Fruit fly (Drosophila melanogaster) whole organism, wandering third instar larva: ENCODE measurements around the gene Efhc1.1.
A peak's percentile ranks its signal among the peaks of the same experiment; 100 is the strongest.
"Not testable (repeated sequence)": the region's sequence is repeated elsewhere in the genome, so short reads cannot be mapped to it uniquely, and the experiment has no call there.

ENCODE experiments used
- Abd-B ChIP-seq: fragments of >200 bp; optimal IDR thresholded peaks from 2 replicates; lab custom pipeline; 2017; ENCODE audit warnings: missing biosample characterization, missing genetic modification characterization
- CG32264 ChIP-seq: fragments of 200-800 bp; sonication (Bioruptor generic); optimal IDR thresholded peaks from 2 replicates; lab custom pipeline; 2016; ENCODE audit warnings: missing biosample characterization, missing genetic modification characterization
- CrebA ChIP-seq: fragments of 200-800 bp; sonication (Bioruptor generic); optimal IDR thresholded peaks from 2 replicates; lab custom pipeline; 2016; ENCODE audit warnings: missing biosample characterization, mild to moderate bottlenecking, missing genetic modification characterization, borderline replicate concordance
- Dfd ChIP-seq: fragments of >200 bp; optimal IDR thresholded peaks from 2 replicates; lab custom pipeline; 2017; ENCODE audit warnings: missing biosample characterization, missing genetic modification characterization
- Dif ChIP-seq: fragments of 200-275, 200-300 bp; sonication (Bioruptor generic); optimal IDR thresholded peaks from 2 replicates; lab custom pipeline; 2018; ENCODE audit warnings: missing biosample characterization, missing genetic modification characterization; ENCODE audit not compliant: partially characterized antibody
- HLH106 ChIP-seq: fragments of 200-800 bp; optimal IDR thresholded peaks from 3 replicates; lab custom pipeline; 2019; ENCODE audit warnings: missing biosample characterization, mild to moderate bottlenecking, missing genetic modification characterization, moderate library complexity
- Hnf4 ChIP-seq: fragments of 200-800 bp; sonication (Bioruptor generic); optimal IDR thresholded peaks from 2 replicates; lab custom pipeline; 2016; ENCODE audit warnings: missing biosample characterization, mild to moderate bottlenecking, missing genetic modification characterization
- Hr83 ChIP-seq: fragments of 200-300 bp; sonication (Bioruptor generic); optimal IDR thresholded peaks from 2 replicates; lab custom pipeline; 2016; ENCODE audit warnings: missing biosample characterization, mild to moderate bottlenecking, missing genetic modification characterization, moderate library complexity; ENCODE audit not compliant: poor library complexity, severe bottlenecking
- Jra ChIP-seq: sonication (Bioruptor generic); optimal IDR thresholded peaks from 2 replicates; lab custom pipeline; 2016; ENCODE audit warnings: missing biosample characterization, missing genetic modification characterization
- Mio ChIP-seq: sonication (Bioruptor generic); optimal IDR thresholded peaks from 2 replicates; lab custom pipeline; 2016; ENCODE audit warnings: missing biosample characterization, missing genetic modification characterization
- Myc ChIP-seq: fragments of >200 bp; optimal IDR thresholded peaks from 2 replicates; lab custom pipeline; 2017
- N ChIP-seq: fragments of >200 bp; optimal IDR thresholded peaks from 2 replicates; lab custom pipeline; 2018; ENCODE audit warnings: missing biosample characterization, missing external identifiers, missing genetic modification characterization
- OdsH ChIP-seq: fragments of 200-800 bp; sonication (Bioruptor generic); optimal IDR thresholded peaks from 2 replicates; lab custom pipeline; 2016; ENCODE audit warnings: missing biosample characterization, mild to moderate bottlenecking, missing genetic modification characterization
- Rel ChIP-seq, 2 experiments: fragments of 200-800 bp; sonication (Bioruptor generic) in 1 of 2; optimal IDR thresholded peaks; 2 replicates in 1 of 2; 3 replicates in 1 of 2; lab custom pipeline; 2016 to 2019; ENCODE audit warnings: mild to moderate bottlenecking in 2 of 2, missing biosample characterization in 2 of 2, missing genetic modification characterization in 2 of 2, moderate library complexity in 1 of 2
- Sp1 ChIP-seq: fragments of 200-800 bp; sonication (Bioruptor generic); optimal IDR thresholded peaks from 3 replicates; lab custom pipeline; 2019; ENCODE audit warnings: missing biosample characterization, mild to moderate bottlenecking, missing genetic modification characterization, moderate library complexity
- Vsx2 ChIP-seq: fragments of 200-300, 225-300 bp; sonication (Bioruptor generic); optimal IDR thresholded peaks from 2 replicates; lab custom pipeline; 2018; ENCODE audit warnings: missing biosample characterization, missing genetic modification characterization; ENCODE audit not compliant: partially characterized antibody
- brk ChIP-seq: fragments of 200-800 bp; sonication (Bioruptor generic); optimal IDR thresholded peaks from 2 replicates; lab custom pipeline; 2016; ENCODE audit warnings: missing biosample characterization, mild to moderate bottlenecking, missing genetic modification characterization
- dl ChIP-seq, 2 experiments: fragments of 175-275, 200-275 bp in 1 of 2; fragments of 200-275 bp in 1 of 2; sonication (Bioruptor generic); optimal IDR thresholded peaks; lab custom pipeline; 2018; ENCODE audit warnings: mild to moderate bottlenecking in 2 of 2, missing biosample characterization in 2 of 2, missing genetic modification characterization in 2 of 2, moderate library complexity in 2 of 2; ENCODE audit not compliant: partially characterized antibody in 2 of 2, insufficient read depth in 1 of 2
- dsf ChIP-seq: sonication (Bioruptor generic); optimal IDR thresholded peaks from 2 replicates; lab custom pipeline; 2016; ENCODE audit warnings: missing biosample characterization, missing genetic modification characterization, borderline replicate concordance
- ey ChIP-seq: fragments of 200-800 bp; sonication (Bioruptor generic); optimal IDR thresholded peaks from 2 replicates; lab custom pipeline; 2016; ENCODE audit warnings: missing biosample characterization, missing genetic modification characterization
- foxo ChIP-seq, 2 experiments: fragments of 200-800 bp; sonication (Bioruptor generic); optimal IDR thresholded peaks; 2 replicates in 1 of 2; 3 replicates in 1 of 2; lab custom pipeline; 2016 to 2017; ENCODE audit warnings: missing biosample characterization in 2 of 2, missing genetic modification characterization in 2 of 2
- fru ChIP-seq: fragments of 200-800 bp; sonication (Bioruptor generic); optimal IDR thresholded peaks from 3 replicates; lab custom pipeline; 2016; ENCODE audit warnings: missing biosample characterization, mild to moderate bottlenecking, missing genetic modification characterization
- h ChIP-seq: fragments of 200-800 bp; sonication (Bioruptor generic); optimal IDR thresholded peaks from 3 replicates; lab custom pipeline; 2016; ENCODE audit warnings: missing biosample characterization, mild to moderate bottlenecking, missing genetic modification characterization
- lola ChIP-seq: fragments of >200 bp; optimal IDR thresholded peaks from 2 replicates; lab custom pipeline; 2017; ENCODE audit warnings: missing biosample characterization, missing genetic modification characterization
- pan ChIP-seq: fragments of >200 bp; optimal IDR thresholded peaks from 2 replicates; lab custom pipeline; 2017
- psq ChIP-seq: fragments of 200-800 bp; sonication (Bioruptor generic); optimal IDR thresholded peaks from 3 replicates; lab custom pipeline; 2017; ENCODE audit warnings: missing biosample characterization, mild to moderate bottlenecking, missing genetic modification characterization, moderate library complexity
- rgr ChIP-seq: fragments of 200-800 bp; sonication (Bioruptor generic); optimal IDR thresholded peaks from 3 replicates; lab custom pipeline; 2016; ENCODE audit warnings: missing biosample characterization, mild to moderate bottlenecking, missing genetic modification characterization
- sv ChIP-seq: fragments of 200-800 bp; sonication (Bioruptor generic); optimal IDR thresholded peaks from 3 replicates; lab custom pipeline; 2016; ENCODE audit warnings: missing biosample characterization, missing genetic modification characterization
- tai ChIP-seq: sonication (Bioruptor generic); optimal IDR thresholded peaks from 2 replicates; lab custom pipeline; 2016; ENCODE audit warnings: missing biosample characterization, missing genetic modification characterization
- usp ChIP-seq: fragments of >200 bp; optimal IDR thresholded peaks from 2 replicates; lab custom pipeline; 2017; ENCODE audit warnings: missing biosample characterization, missing genetic modification characterization
- woc ChIP-seq: sonication (Bioruptor generic); optimal IDR thresholded peaks from 2 replicates; lab custom pipeline; 2016; ENCODE audit warnings: missing biosample characterization, mild to moderate bottlenecking, missing genetic modification characterization

Gene Efhc1.1

dm6 chrX:15802880-15803650, 19.6 kb upstream of the Efhc1.1 start:
- no peak for TF ChIP-seq dl (GFP tag; optimal IDR thresholded peaks at IDR 0.05; lab: Kevin White, UChicago; ENCODE audit: insufficient read depth in 1 of 2, partially characterized antibody in 2 of 2)
- peak; percentile 59 for TF ChIP-seq woc (GFP tag; lab: Kevin White, UChicago)
- no peak for TF ChIP-seq usp (GFP tag; lab: Kevin White, UChicago)
- TF ChIP-seq Vsx2, result no peak
- no peak for TF ChIP-seq Dfd (GFP tag; lab: Kevin White, UChicago)
- no peak for TF ChIP-seq dsf (GFP tag; lab: Kevin White, UChicago)
- no peak for TF ChIP-seq pan
- no peak for TF ChIP-seq sv (GFP tag; lab: Kevin White, UChicago)
- peak; percentile 11 for TF ChIP-seq Jra (GFP tag; lab: Kevin White, UChicago)
- no peak for TF ChIP-seq N (GFP tag; lab: Kevin White, UChicago)
- TF ChIP-seq Dif, result no peak
- TF ChIP-seq foxo (GFP tag; optimal IDR thresholded peaks at IDR 0.05; lab: Kevin White, UChicago), result peak in 1 of 2 experiments; percentile 35
- no peak for TF ChIP-seq lola (GFP tag; lab: Kevin White, UChicago)
- no peak for TF ChIP-seq h (GFP tag; lab: Kevin White, UChicago)
- TF ChIP-seq Rel (GFP tag; optimal IDR thresholded peaks at IDR 0.05; lab: Kevin White, UChicago), result no peak
- TF ChIP-seq Rel (tag; optimal IDR thresholded peaks at IDR 0.05; lab: Kevin White, UChicago), result peak; percentile 89
- peak; percentile 10 for TF ChIP-seq psq
- no peak for TF ChIP-seq Hnf4 (GFP tag; lab: Kevin White, UChicago)
- peak; percentile 6 for TF ChIP-seq rgr (GFP tag; lab: Kevin White, UChicago)
- no peak for TF ChIP-seq Hr83 (GFP tag; lab: Kevin White, UChicago)
- TF ChIP-seq Sp1 (GFP tag; lab: Kevin White, UChicago), result peak; percentile 48
- TF ChIP-seq OdsH (GFP tag; lab: Kevin White, UChicago), result no peak
- TF ChIP-seq Abd-B (GFP tag; lab: Kevin White, UChicago), result no peak
- TF ChIP-seq HLH106 (tag; lab: Kevin White, UChicago), result peak; percentile 37
- no peak for TF ChIP-seq fru (GFP tag; lab: Kevin White, UChicago)
- TF ChIP-seq CrebA (GFP tag; lab: Kevin White, UChicago), result no peak
- TF ChIP-seq brk, result no peak
- TF ChIP-seq CG32264 (GFP tag; lab: Kevin White, UChicago), result no peak
- no peak for TF ChIP-seq ey
- no peak for TF ChIP-seq Myc
- no peak for TF ChIP-seq tai (GFP tag; lab: Kevin White, UChicago)

DNA sequence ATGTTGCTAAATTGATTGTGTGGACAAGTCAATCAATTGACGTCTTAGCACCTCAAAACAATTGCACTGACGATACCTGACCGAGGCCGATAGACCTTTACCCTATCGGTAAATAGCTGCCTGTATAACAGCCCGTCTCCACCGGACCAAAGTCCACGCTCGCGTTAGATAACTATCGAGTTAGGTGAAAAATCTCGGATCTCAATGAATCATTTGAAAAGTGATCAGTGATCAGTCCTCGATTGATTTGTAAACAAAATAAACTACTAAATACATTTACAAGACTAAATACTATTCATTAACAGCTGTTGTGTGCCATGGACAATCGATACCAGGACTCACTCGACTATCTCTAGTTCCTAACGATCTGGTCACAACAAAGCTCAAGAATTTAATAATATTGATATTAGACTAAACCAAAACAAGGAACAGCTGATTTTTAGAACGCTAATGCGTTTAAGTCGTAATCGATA, 15.6 kb upstream of the Efhc1.1 start, which contains the start of the genes sordd2 and CG15602:
sordd2 (minus strand) TSS at position 78 of the 473 bp plus-strand sequence.
CG15602 (plus strand) TSS at position 342 of the 473 bp plus-strand sequence.
- not testable (repeated sequence) for TF ChIP-seq Rel (GFP tag; optimal IDR thresholded peaks at IDR 0.05; lab: Kevin White, UChicago); Rel (tag; optimal IDR thresholded peaks at IDR 0.05; lab: Kevin White, UChicago); dsf (GFP tag; lab: Kevin White, UChicago); Mio (GFP tag; lab: Kevin White, UChicago)

- peak; percentile 66 for TF ChIP-seq N (GFP tag; lab: Kevin White, UChicago)
Measured at dm6 chrX:15795951-15796443, 12.5 kb upstream of the Efhc1.1 start, which contains the start of gene sordd1. sordd1 (minus strand) TSS chrX:15796028.
